Fruit fly (Drosophila melanogaster) whole organism, embryonic: Measurements from ENCODE around the gene Klp10A.

ENCODE experiments used
- Adf1 ChIP-seq: fragments of 200-800 bp; sonication (Bioruptor generic); IDR thresholded peaks from 2 replicates; pipeline ENCODE4 v1.3.6; 2022; ENCODE audit warnings: missing biosample characterization, missing genetic modification characterization
- Aef1 ChIP-seq: fragments of 200-800 bp; sonication (Bioruptor generic); IDR thresholded peaks from 3 replicates; pipeline ENCODE4 v1.3.6; 2022; ENCODE audit warnings: missing biosample characterization, missing genetic modification characterization
- CG10147 ChIP-seq: fragments of 200-800 bp; sonication (Bioruptor generic); optimal IDR thresholded peaks from 2 replicates; lab custom pipeline; 2019; ENCODE audit warnings: missing biosample characterization, mild to moderate bottlenecking, missing genetic modification characterization, moderate library complexity
- CG10366 ChIP-seq: fragments of 200-800 bp; sonication (Bioruptor generic); IDR thresholded peaks from 2 replicates; pipeline ENCODE4 v1.3.6; 2022; ENCODE audit warnings: missing biosample characterization, missing genetic modification characterization
- CG10543 ChIP-seq: fragments of 200-800 bp; sonication (Bioruptor generic); optimal IDR thresholded peaks from 3 replicates; lab custom pipeline; 2017; ENCODE audit warnings: missing biosample characterization, mild to moderate bottlenecking, missing genetic modification characterization, moderate library complexity
- CG11723 ChIP-seq: fragments of 200-800 bp; sonication (Bioruptor generic); optimal IDR thresholded peaks from 2 replicates; lab custom pipeline; 2017; ENCODE audit warnings: missing biosample characterization, mild to moderate bottlenecking, missing genetic modification characterization
- CG12236 ChIP-seq: fragments of 200-800 bp; sonication (Bioruptor generic); optimal IDR thresholded peaks from 2 replicates; lab custom pipeline; 2016; ENCODE audit warnings: missing biosample characterization, missing genetic modification characterization
- CG13894 ChIP-seq: fragments of 200-800 bp; sonication (Bioruptor generic); optimal IDR thresholded peaks from 3 replicates; lab custom pipeline; 2018; ENCODE audit warnings: missing biosample characterization, mild to moderate bottlenecking, missing genetic modification characterization, moderate library complexity
- CG14441 ChIP-seq: fragments of 200-800 bp; sonication (Bioruptor generic); IDR thresholded peaks from 2 replicates; pipeline ENCODE4 v1.3.6; 2022; ENCODE audit warnings: missing biosample characterization, missing genetic modification characterization
- CG15479 ChIP-seq: fragments of 200-800 bp; sonication (Bioruptor generic); optimal IDR thresholded peaks from 3 replicates; lab custom pipeline; 2019; ENCODE audit warnings: missing biosample characterization, mild to moderate bottlenecking, missing genetic modification characterization, moderate library complexity
- CG2678 ChIP-seq: fragments of 200-800 bp; sonication (Bioruptor generic); optimal IDR thresholded peaks from 3 replicates; lab custom pipeline; 2019; ENCODE audit warnings: missing biosample characterization, mild to moderate bottlenecking, missing genetic modification characterization, moderate library complexity
- CG30403 ChIP-seq: fragments of 200-800 bp; sonication (Bioruptor generic); optimal IDR thresholded peaks from 3 replicates; lab custom pipeline; 2016; ENCODE audit warnings: missing biosample characterization, missing genetic modification characterization
- CG6813 ChIP-seq: fragments of 200-800 bp; sonication (Bioruptor generic); optimal IDR thresholded peaks from 2 replicates; lab custom pipeline; 2017; ENCODE audit warnings: missing biosample characterization, missing genetic modification characterization, mild to moderate bottlenecking, moderate library complexity, missing genetic modification reagents
- CG7839 ChIP-seq: fragments of 200-800 bp; sonication (Bioruptor generic); optimal IDR thresholded peaks from 3 replicates; lab custom pipeline; 2018; ENCODE audit warnings: missing biosample characterization, mild to moderate bottlenecking, missing genetic modification characterization, moderate library complexity
- CG8765 ChIP-seq: fragments of 200-800 bp; sonication (Bioruptor generic); IDR thresholded peaks from 2 replicates; pipeline ENCODE4 v1.3.6; 2022; ENCODE audit warnings: missing biosample characterization, missing genetic modification characterization
- CG9876 ChIP-seq: fragments of 200-800 bp; sonication (Bioruptor generic); optimal IDR thresholded peaks from 2 replicates; lab custom pipeline; 2016; ENCODE audit warnings: missing biosample characterization, missing genetic modification characterization
- CG9932 ChIP-seq: fragments of 200-800 bp; sonication (Bioruptor generic); IDR thresholded peaks from 2 replicates; pipeline ENCODE4 v1.3.6; 2022; ENCODE audit warnings: missing biosample characterization, missing genetic modification characterization
- D19B ChIP-seq: fragments of 200-800 bp; sonication (Bioruptor generic); optimal IDR thresholded peaks from 2 replicates; lab custom pipeline; 2017; ENCODE audit warnings: missing biosample characterization, mild to moderate bottlenecking, missing genetic modification characterization
- Ets65A ChIP-seq: fragments of 200-800 bp; sonication (Bioruptor generic); peaks from one replicate; lab custom pipeline; 2016; ENCODE audit warnings: missing biosample characterization, missing genetic modification characterization
- H2.0 ChIP-seq: fragments of 200-800 bp; sonication (Bioruptor generic); IDR thresholded peaks from 2 replicates; pipeline ENCODE4 v1.3.6; 2022; ENCODE audit warnings: missing biosample characterization, missing genetic modification characterization
- HLH3B ChIP-seq: fragments of 200-800 bp; sonication (Bioruptor generic); IDR thresholded peaks from 2 replicates; pipeline ENCODE4 v1.3.6; 2022; ENCODE audit warnings: missing biosample characterization, missing genetic modification characterization
- HLH54F ChIP-seq: fragments of 200-800 bp; sonication (Bioruptor generic); optimal IDR thresholded peaks from 3 replicates; lab custom pipeline; 2016; ENCODE audit warnings: missing biosample characterization, missing genetic modification characterization
- Jarid2 ChIP-seq: fragments of 200-800 bp; sonication (Bioruptor generic); optimal IDR thresholded peaks from 3 replicates; lab custom pipeline; 2017; ENCODE audit warnings: mild to moderate bottlenecking, missing biosample characterization, missing genetic modification reagents, missing genetic modification characterization
- MBD-R2 ChIP-seq: fragments of 200-800 bp; sonication (Bioruptor generic); IDR thresholded peaks from 2 replicates; pipeline ENCODE4 v1.3.6; 2022; ENCODE audit warnings: missing biosample characterization, missing genetic modification characterization
- Mad ChIP-seq: fragments of 200-800 bp; sonication (Bioruptor generic); optimal IDR thresholded peaks from 2 replicates; lab custom pipeline; 2016; ENCODE audit warnings: missing biosample characterization, missing genetic modification characterization
- Meics ChIP-seq: fragments of 200-800 bp; sonication (Bioruptor generic); optimal IDR thresholded peaks from 2 replicates; lab custom pipeline; 2017; ENCODE audit warnings: missing biosample characterization, mild to moderate bottlenecking, missing genetic modification characterization
- Nf-YA ChIP-seq: fragments of 200-800 bp; sonication (Bioruptor generic); IDR thresholded peaks from 2 replicates; pipeline ENCODE4 v1.3.6; 2022; ENCODE audit warnings: missing biosample characterization, missing genetic modification characterization
- Nf-YC ChIP-seq: fragments of 200-800 bp; optimal IDR thresholded peaks from 3 replicates; lab custom pipeline; 2019; ENCODE audit warnings: missing biosample characterization, mild to moderate bottlenecking, missing genetic modification characterization, moderate library complexity
- Oaz ChIP-seq: fragments of 200-800 bp; sonication (Bioruptor generic); IDR thresholded peaks from 2 replicates; pipeline ENCODE4 v1.3.6; 2022; ENCODE audit warnings: missing biosample characterization, missing genetic modification characterization
- PHDP ChIP-seq: fragments of 200-800 bp; sonication (Bioruptor generic); optimal IDR thresholded peaks from 3 replicates; lab custom pipeline; 2018; ENCODE audit warnings: missing biosample characterization, mild to moderate bottlenecking, missing genetic modification characterization, moderate library complexity
- Rx ChIP-seq: fragments of 200-800 bp; sonication (Bioruptor generic); IDR thresholded peaks from 2 replicates; pipeline ENCODE4 v1.3.6; 2022; ENCODE audit warnings: missing biosample characterization, missing genetic modification characterization
- Sox102F ChIP-seq: fragments of 200-800 bp; sonication (Bioruptor generic); optimal IDR thresholded peaks from 2 replicates; lab custom pipeline; 2018; ENCODE audit warnings: missing biosample characterization, mild to moderate bottlenecking, missing genetic modification characterization, moderate library complexity
- bigmax ChIP-seq: fragments of 200-800 bp; sonication (Bioruptor generic); optimal IDR thresholded peaks from 2 replicates; lab custom pipeline; 2018; ENCODE audit warnings: missing biosample characterization, mild to moderate bottlenecking, missing genetic modification characterization
- crc ChIP-seq: fragments of 200-800 bp; sonication (Bioruptor generic); optimal IDR thresholded peaks from 2 replicates; lab custom pipeline; 2016; ENCODE audit warnings: missing biosample characterization, missing genetic modification characterization
- dan ChIP-seq: fragments of 200-800 bp; sonication (Bioruptor generic); IDR thresholded peaks from 2 replicates; pipeline ENCODE4 v1.3.6; 2022; ENCODE audit warnings: missing biosample characterization, missing genetic modification characterization
- dysf ChIP-seq: fragments of 200-800 bp; sonication (Bioruptor generic); IDR thresholded peaks from 3 replicates; pipeline ENCODE4 v1.3.6; 2022; ENCODE audit warnings: missing biosample characterization, missing genetic modification characterization
- grau ChIP-seq: fragments of 200-800 bp; optimal IDR thresholded peaks from 3 replicates; lab custom pipeline; 2019; ENCODE audit warnings: missing biosample characterization, mild to moderate bottlenecking, missing genetic modification characterization, moderate library complexity
- hbn ChIP-seq: fragments of 200-800 bp; sonication (Bioruptor generic); IDR thresholded peaks from 2 replicates; pipeline ENCODE4 v1.3.6; 2022; ENCODE audit warnings: missing biosample characterization, missing genetic modification characterization; ENCODE audit not compliant: partially characterized antibody
- ind ChIP-seq: fragments of 200-800 bp; sonication (Bioruptor generic); optimal IDR thresholded peaks from 3 replicates; lab custom pipeline; 2016; ENCODE audit warnings: missing biosample characterization, missing genetic modification characterization
- knrl ChIP-seq: fragments of 200-800 bp; sonication (Bioruptor generic); IDR thresholded peaks from 3 replicates; pipeline ENCODE4 v1.3.6; 2022; ENCODE audit warnings: missing biosample characterization, missing genetic modification characterization; ENCODE audit not compliant: partially characterized antibody
- mam ChIP-seq: fragments of 200-800 bp; sonication (Bioruptor generic); optimal IDR thresholded peaks from 3 replicates; lab custom pipeline; 2016; ENCODE audit warnings: missing biosample characterization, missing genetic modification characterization
- nom ChIP-seq: fragments of 200-800 bp; sonication (Bioruptor generic); optimal IDR thresholded peaks from 2 replicates; lab custom pipeline; 2017; ENCODE audit warnings: missing biosample characterization, missing genetic modification characterization, mild to moderate bottlenecking, moderate library complexity, missing genetic modification reagents
- odd ChIP-seq: fragments of 200-800 bp; sonication (Bioruptor generic); optimal IDR thresholded peaks from 2 replicates; lab custom pipeline; 2017; ENCODE audit warnings: missing biosample characterization, mild to moderate bottlenecking, missing genetic modification characterization
- pnt ChIP-seq: fragments of 200-800 bp; sonication (Bioruptor generic); optimal IDR thresholded peaks from 3 replicates; lab custom pipeline; 2016; ENCODE audit warnings: missing biosample characterization, missing genetic modification characterization
- sd ChIP-seq: fragments of 200-800 bp; sonication (Bioruptor generic); optimal IDR thresholded peaks from 3 replicates; lab custom pipeline; 2018; ENCODE audit warnings: missing biosample characterization, mild to moderate bottlenecking, missing genetic modification characterization, moderate library complexity
- slou ChIP-seq: fragments of 200-800 bp; sonication (Bioruptor generic); optimal IDR thresholded peaks from 3 replicates; lab custom pipeline; 2016; ENCODE audit warnings: missing biosample characterization, missing genetic modification characterization
- tin ChIP-seq: fragments of 200-800 bp; sonication (Bioruptor generic); optimal IDR thresholded peaks from 3 replicates; lab custom pipeline; 2016; ENCODE audit warnings: missing biosample characterization, missing genetic modification characterization
- trem ChIP-seq: fragments of 200-800 bp; optimal IDR thresholded peaks from 3 replicates; lab custom pipeline; 2019; ENCODE audit warnings: missing biosample characterization, mild to moderate bottlenecking, missing genetic modification characterization, moderate library complexity
- usp ChIP-seq: fragments of >200 bp; optimal IDR thresholded peaks from 2 replicates; lab custom pipeline; 2017; ENCODE audit warnings: missing biosample characterization, missing genetic modification characterization
- zf30C ChIP-seq: fragments of 200-800 bp; sonication (Bioruptor generic); optimal IDR thresholded peaks from 3 replicates; lab custom pipeline; 2018; ENCODE audit warnings: missing biosample characterization, mild to moderate bottlenecking, missing genetic modification characterization

The Klp10A gene

DNA sequence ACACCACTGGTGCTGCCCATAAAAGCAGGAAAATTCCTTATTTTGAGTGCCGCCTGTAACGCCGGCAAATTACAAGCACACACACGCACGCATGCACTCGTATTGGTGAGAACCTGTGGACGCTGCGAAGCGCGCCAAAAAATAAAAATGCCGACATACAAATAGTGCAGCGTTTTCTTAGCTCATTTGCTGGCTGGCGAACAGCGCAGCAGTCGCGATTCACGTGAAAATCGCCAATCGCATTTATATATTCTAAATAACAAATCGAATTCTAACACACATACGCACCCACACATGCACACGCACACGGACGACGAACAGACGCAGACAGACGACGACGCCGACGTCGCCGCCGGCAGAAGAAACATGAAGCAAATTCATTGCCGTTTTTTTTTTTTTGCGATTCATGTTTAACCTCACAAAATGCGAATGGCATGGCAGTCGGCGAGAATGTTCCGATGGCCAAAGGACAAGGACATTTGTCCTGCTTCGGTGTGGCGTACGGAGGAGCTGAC lies 10.7 kb upstream of the Klp10A start (continued):
- TF ChIP-seq CG11723 (GFP tag; lab: Kevin White, UChicago) (no peak), CG8765 (GFP tag; lab: Robert Waterston, UW) (no peak), grau (tag; lab: Kevin White, UChicago) (peak; percentile 83), zf30C (GFP tag; lab: Kevin White, UChicago) (no peak), Meics (GFP tag; lab: Kevin White, UChicago) (no peak), usp (GFP tag; lab: Kevin White, UChicago) (no peak), CG15479 (GFP tag; lab: Kevin White, UChicago) (no peak), ind (GFP tag; lab: Kevin White, UChicago) (no peak), Oaz (no peak), knrl (GFP tag; lab: Robert Waterston, UW) (no peak), CG14441 (GFP tag; lab: Robert Waterston, UW) (no peak), CG13894 (tag; lab: Kevin White, UChicago) (no peak), Adf1 (GFP tag; lab: Robert Waterston, UW) (peak; percentile 93), CG10147 (GFP tag; lab: Kevin White, UChicago) (no peak), trem (no peak), CG7839 (tag; lab: Kevin White, UChicago) (no peak), Nf-YC (no peak), Nf-YA (no peak), slou (GFP tag; lab: Kevin White, UChicago) (no peak)
- TF ChIP-seq, all 482 proteins: peak for 17

DNA sequence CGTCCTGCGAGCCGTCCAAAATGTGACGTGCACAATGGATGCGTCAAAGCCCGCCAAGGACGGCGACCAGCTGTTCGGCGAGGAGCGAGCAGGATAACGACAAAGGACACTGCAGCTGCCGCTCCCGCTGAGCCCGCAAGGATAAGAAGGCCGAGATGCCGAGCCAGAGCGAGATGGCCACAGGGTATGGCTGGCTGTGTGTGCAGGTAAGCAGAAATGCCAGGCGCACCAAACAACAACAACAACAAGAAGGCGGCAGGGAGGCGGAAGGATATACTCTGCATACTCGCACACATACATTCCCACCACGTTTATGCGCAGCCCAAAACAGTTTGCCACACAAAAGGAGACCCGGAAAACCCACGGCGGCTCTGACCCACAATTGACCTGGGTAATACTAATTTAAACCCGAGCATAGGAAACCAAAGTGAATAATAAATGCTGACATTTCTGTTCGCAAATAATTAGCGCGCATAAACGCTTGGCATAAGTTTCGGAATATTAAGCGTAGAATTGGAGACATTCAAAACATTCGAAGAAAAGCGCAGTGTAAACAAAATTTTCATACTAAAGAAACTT lies 9.8 kb upstream of the Klp10A start:
- TF ChIP-seq tin (GFP tag; lab: Kevin White, UChicago) (no peak), odd (GFP tag; lab: Kevin White, UChicago) (no peak), pnt (GFP tag; lab: Kevin White, UChicago) (peak; percentile 19), CG6813 (GFP tag; lab: Kevin White, UChicago) (no peak), crc (no peak), nom (GFP tag; lab: Kevin White, UChicago) (peak; percentile 30), HLH3B (GFP tag; lab: Robert Waterston, UW) (no peak), mam (GFP tag; lab: Kevin White, UChicago) (no peak), CG10543 (GFP tag; lab: Kevin White, UChicago) (no peak), CG12236 (no peak), CG10366 (peak; percentile 36; the same call in 1 of the 2 replicates), CG30403 (GFP tag; lab: Kevin White, UChicago) (peak; percentile 17), Ets65A (no peak), Sox102F (no peak), HLH54F (GFP tag; lab: Kevin White, UChicago) (no peak), CG9876 (GFP tag; lab: Kevin White, UChicago) (no peak), Nf-YA (no peak), dan (GFP tag; lab: Robert Waterston, UW) (no peak), H2.0 (GFP tag; lab: Robert Waterston, UW) (no peak), Rx (no peak), Jarid2 (GFP tag; lab: Kevin White, UChicago) (no peak), CG13894 (tag; lab: Kevin White, UChicago) (no peak), CG2678 (tag; lab: Kevin White, UChicago) (peak; percentile 54), Mad (GFP tag; lab: Kevin White, UChicago) (no peak), Aef1 (GFP tag; lab: Robert Waterston, UW) (no peak), MBD-R2 (no peak), CG7839 (tag; lab: Kevin White, UChicago) (peak; percentile 14), sd (tag; lab: Kevin White, UChicago) (no peak), dysf (GFP tag; lab: Robert Waterston, UW) (peak; percentile 47; the same call in 1 of the 3 replicates), CG9932 (0 out of 2 replicates have a peak, but pooled peaks have one; percentile 20), bigmax (no peak), D19B (GFP tag; lab: Kevin White, UChicago) (no peak), hbn (GFP tag; lab: Robert Waterston, UW) (no peak), PHDP (tag; lab: Kevin White, UChicago) (peak; percentile 24)
